Worm (Caenorhabditis elegans) whole organism, L2 larva: ENCODE measurements around the gene C09B8.8.

ENCODE experiments used
- R02D3.7 ChIP-seq: fragments of 150-350 bp; optimal IDR thresholded peaks from 2 replicates; lab custom pipeline; 2014; ENCODE audit warnings: missing biosample characterization, missing genetic modification characterization
- unc-39 ChIP-seq: fragments of 150-350 bp; optimal IDR thresholded peaks from 2 replicates; lab custom pipeline; 2014; ENCODE audit warnings: missing biosample characterization, missing genetic modification characterization
- unc-62 ChIP-seq: fragments of 150-350 bp; optimal IDR thresholded peaks from 2 replicates; lab custom pipeline; 2014; ENCODE audit warnings: missing biosample characterization, missing genetic modification reagents, missing genetic modification characterization
- ztf-11 ChIP-seq: sonication (generic microtip); optimal IDR thresholded peaks from 2 replicates; lab custom pipeline; 2017; ENCODE audit warnings: missing biosample characterization, missing genetic modification characterization

ce11 chrX:5985720-5986119 is 29.6 kb upstream of the C09B8.8 start:
- no peak for TF ChIP-seq unc-62 (GFP tag; lab: Kevin White, UChicago)
- TF ChIP-seq R02D3.7 (tag; lab: Kevin White, UChicago), result no peak
- no peak for TF ChIP-seq unc-39 (tag; lab: Kevin White, UChicago)
- no peak for TF ChIP-seq ztf-11
